Worm (Caenorhabditis elegans): ENCODE results near the gene Y38F2AL.12.
A peak's percentile ranks its signal among the peaks of the same experiment; 100 is the strongest.

The Y38F2AL.12 gene

ce11 chrIV:2284462-2285047, 31.8 kb upstream of the Y38F2AL.12 start:
- TF ChIP-seq zfh-2 (GFP tag; conservative IDR thresholded peaks at IDR 0.05) = 0 out of 2 replicates have a peak, but pooled peaks have one; percentile 53
- TF ChIP-seq him-1 (tag; optimal IDR thresholded peaks at IDR 0.05) = no peak
- peak; percentile 73 for TF ChIP-seq dox-1 (GFP tag; IDR thresholded peaks at IDR 0.05)
- TF ChIP-seq unc-62 (GFP tag; optimal IDR thresholded peaks at IDR 0.05) = no peak
- peak; percentile 82 for TF ChIP-seq nhr-80 (tag; optimal IDR thresholded peaks at IDR 0.05)
- no peak for TF ChIP-seq akir-1 (GFP tag; optimal IDR thresholded peaks at IDR 0.05)
- peak; percentile 12 for TF ChIP-seq ets-4 (GFP tag; optimal IDR thresholded peaks at IDR 0.05)
- no peak for TF ChIP-seq ztf-6 (GFP tag; IDR thresholded peaks at IDR 0.05)
- TF ChIP-seq nfyb-1 (GFP tag; IDR thresholded peaks at IDR 0.05) = 0 out of 2 replicates have a peak, but pooled peaks have one; percentile 25

DNA sequence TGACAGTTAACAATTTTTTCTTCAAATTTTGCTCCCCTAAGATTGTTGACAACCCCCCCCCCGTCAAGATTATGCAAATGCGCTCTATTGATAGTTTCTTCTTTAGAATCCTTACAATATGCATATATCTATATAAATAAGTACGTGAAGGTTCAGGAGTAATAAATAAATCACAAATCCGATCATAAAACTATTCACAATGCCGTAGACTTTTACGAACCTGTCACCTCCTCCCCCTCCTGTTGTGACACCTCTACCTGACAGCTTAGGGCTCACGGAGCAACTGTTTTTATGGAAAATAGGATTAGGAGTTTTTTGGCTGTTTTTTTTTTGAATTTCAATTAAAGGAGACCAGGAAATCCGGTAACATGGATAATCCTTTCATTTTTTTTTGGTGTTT, 24.3 kb upstream of the Y38F2AL.12 start:
- TF ChIP-seq D2030.7 (GFP tag; IDR thresholded peaks at IDR 0.05) (no peak), C17E4.6 (GFP tag; IDR thresholded peaks at IDR 0.05) (no peak), B0019.2 (GFP tag; conservative IDR thresholded peaks at IDR 0.05) (no peak), attf-6 (GFP tag; IDR thresholded peaks at IDR 0.05) (no peak), unc-62 (GFP tag; optimal IDR thresholded peaks at IDR 0.05) (no peak), nfya-1 (tag; optimal IDR thresholded peaks at IDR 0.05; ENCODE audit: borderline replicate concordance, insufficient read depth) (no peak), nhr-80 (tag; optimal IDR thresholded peaks at IDR 0.05) (no peak), snpc-4 (GFP tag; optimal IDR thresholded peaks at IDR 0.05) (no peak), snpc-4 (tag; optimal IDR thresholded peaks at IDR 0.05) (no peak), nfya-2 (GFP tag; IDR thresholded peaks at IDR 0.05) (no peak), ceh-91 (GFP tag; IDR thresholded peaks at IDR 0.05) (no peak), snpc-1.3 (tag; optimal IDR thresholded peaks at IDR 0.05; ENCODE audit: insufficient read depth) (no peak), dox-1 (GFP tag; IDR thresholded peaks at IDR 0.05) (no peak), mes-4 (tag; optimal IDR thresholded peaks at IDR 0.05) (no peak)

- TF ChIP-seq ztf-6 (GFP tag; IDR thresholded peaks at IDR 0.05) (no peak), F23B12.7 (tag; optimal IDR thresholded peaks at IDR 0.05; ENCODE audit: insufficient read depth) (no peak), nhr-179 (tag; optimal IDR thresholded peaks at IDR 0.05) (no peak), lin-54 (GFP tag; optimal IDR thresholded peaks at IDR 0.05) (no peak), hmg-20 (GFP tag; IDR thresholded peaks at IDR 0.05) (no peak), let-526 (GFP tag; IDR thresholded peaks at IDR 0.05) (no peak)
Measured at ce11 chrIV:2296639-2297038, 19.7 kb upstream of the Y38F2AL.12 start.

ce11 chrIV:2298388-2298787, 18.0 kb upstream of the Y38F2AL.12 start:
- no peak for TF ChIP-seq ekl-4 (GFP tag; IDR thresholded peaks at IDR 0.05)
- no peak for TF ChIP-seq ztf-22 (GFP tag; optimal IDR thresholded peaks at IDR 0.05)
- no peak for TF ChIP-seq pha-4 (tag; optimal IDR thresholded peaks at IDR 0.05)
- TF ChIP-seq Y53F4B.3 (GFP tag; IDR thresholded peaks at IDR 0.05) = no peak
- no peak for TF ChIP-seq mcd-1 (GFP tag; IDR thresholded peaks at IDR 0.05)
- no peak for TF ChIP-seq ceh-100 (GFP tag; IDR thresholded peaks at IDR 0.05)
- TF ChIP-seq zfh-2 (GFP tag; conservative IDR thresholded peaks at IDR 0.05) = no peak
- no peak for TF ChIP-seq madf-6 (GFP tag; IDR thresholded peaks at IDR 0.05)
- no peak for TF ChIP-seq nfya-2 (GFP tag; IDR thresholded peaks at IDR 0.05)
- TF ChIP-seq nhr-179 (tag; optimal IDR thresholded peaks at IDR 0.05) = no peak

ce11 chrIV:2300186-2300585, 16.2 kb upstream of the Y38F2AL.12 start, which contains the start of gene lin-1:
Gene lin-1 (minus strand): TSS chrIV:2300286.
- TF ChIP-seq nfya-1 (tag; optimal IDR thresholded peaks at IDR 0.05; ENCODE audit: borderline replicate concordance, insufficient read depth) (no peak), ztf-26 (tag; optimal IDR thresholded peaks at IDR 0.05) (no peak), chd-7 (tag; optimal IDR thresholded peaks at IDR 0.05) (no peak), F57C9.4 (tag; optimal IDR thresholded peaks at IDR 0.05) (no peak), ztf-25 (GFP tag; IDR thresholded peaks at IDR 0.05) (no peak), gei-17 (GFP tag; optimal IDR thresholded peaks at IDR 0.05) (no peak)

All from whole organism, young adult.